Worm (Caenorhabditis elegans) whole organism, L2 larva: Measurements from ENCODE around the gene C46A5.4.

Source experiments
- C34F6.9 ChIP-seq: fragments of 150-350 bp; optimal IDR thresholded peaks from 2 replicates; lab custom pipeline; 2014; ENCODE audit warnings: missing biosample characterization, missing genetic modification characterization
- F13H6.1 ChIP-seq: sonication (generic microtip); optimal IDR thresholded peaks from 2 replicates; lab custom pipeline; 2016; ENCODE audit warnings: missing genetic modification characterization, missing compliant biosample characterization
- R02D3.7 ChIP-seq: fragments of 150-350 bp; optimal IDR thresholded peaks from 2 replicates; lab custom pipeline; 2014; ENCODE audit warnings: missing biosample characterization, missing genetic modification characterization
- Y55F3AM.14 ChIP-seq: fragments of 200-800 bp; sonication (Bioruptor generic); optimal IDR thresholded peaks from 2 replicates; lab custom pipeline; 2018; ENCODE audit warnings: mild to moderate bottlenecking, missing genetic modification characterization, missing compliant biosample characterization
- alr-1 ChIP-seq: fragments of 150-350 bp; optimal IDR thresholded peaks from 2 replicates; lab custom pipeline; 2014; ENCODE audit warnings: missing biosample characterization, missing genetic modification characterization
- aly-2 ChIP-seq: fragments of 150-350 bp; optimal IDR thresholded peaks from 2 replicates; lab custom pipeline; 2014; ENCODE audit warnings: missing biosample characterization, missing genetic modification characterization
- ama-1 ChIP-seq: fragments of 150-350 bp; optimal IDR thresholded peaks from 2 replicates; lab custom pipeline; 2018; ENCODE audit warnings: inconsistent platforms
- blmp-1 ChIP-seq: sonication (generic microtip); optimal IDR thresholded peaks from 2 replicates; lab custom pipeline; 2017; ENCODE audit warnings: missing genetic modification characterization, mild to moderate bottlenecking, missing compliant biosample characterization, antibody characterized with exemption, moderate library complexity; ENCODE audit not compliant: insufficient read depth
- ceh-16 ChIP-seq: fragments of 150-350 bp; optimal IDR thresholded peaks from 2 replicates; lab custom pipeline; 2014; ENCODE audit warnings: missing biosample characterization, missing genetic modification characterization
- crh-2 ChIP-seq: sonication (generic microtip); optimal IDR thresholded peaks from 2 replicates; lab custom pipeline; 2017; ENCODE audit warnings: missing biosample characterization, missing genetic modification characterization
- dmd-4 ChIP-seq: sonication (generic microtip); optimal IDR thresholded peaks from 2 replicates; lab custom pipeline; 2017; ENCODE audit warnings: missing biosample characterization, missing genetic modification characterization
- egl-27 ChIP-seq: sonication (generic microtip); optimal IDR thresholded peaks from 3 replicates; lab custom pipeline; 2017; ENCODE audit warnings: missing biosample characterization, missing genetic modification reagents, missing genetic modification characterization
- elt-1 ChIP-seq: fragments of 150-350 bp; optimal IDR thresholded peaks from 2 replicates; lab custom pipeline; 2014; ENCODE audit warnings: missing biosample characterization, missing genetic modification characterization
- elt-3 ChIP-seq: sonication (generic microtip); optimal IDR thresholded peaks from 2 replicates; lab custom pipeline; 2017; ENCODE audit warnings: missing biosample characterization, missing genetic modification characterization
- fos-1 ChIP-seq: fragments of 150-350 bp; optimal IDR thresholded peaks from 2 replicates; lab custom pipeline; 2014; ENCODE audit warnings: missing biosample characterization, missing genetic modification characterization
- gmeb-1 ChIP-seq: fragments of 150-350 bp; optimal IDR thresholded peaks from 2 replicates; lab custom pipeline; 2014; ENCODE audit warnings: missing biosample characterization, missing genetic modification characterization
- lin-39 ChIP-seq: fragments of 150-350 bp; optimal IDR thresholded peaks from 2 replicates; lab custom pipeline; 2014; ENCODE audit warnings: missing biosample characterization, missing genetic modification reagents, missing genetic modification characterization
- lsy-2 ChIP-seq, 2 experiments: fragments of 150-350 bp in 1 of 2; sonication (generic microtip) in 1 of 2; optimal IDR thresholded peaks; 2 replicates each; lab custom pipeline; 2014 to 2017; ENCODE audit warnings: missing biosample characterization in 2 of 2, missing genetic modification characterization in 2 of 2
- mab-5 ChIP-seq: fragments of 150-350 bp; optimal IDR thresholded peaks from 2 replicates; lab custom pipeline; 2014; ENCODE audit warnings: missing biosample characterization, missing genetic modification characterization
- mbf-1 ChIP-seq: sonication (generic microtip); optimal IDR thresholded peaks from 2 replicates; lab custom pipeline; 2017; ENCODE audit warnings: missing biosample characterization, missing genetic modification characterization
- mdl-1 ChIP-seq, 2 experiments: fragments of 150-350 bp in 1 of 2; sonication (generic microtip) in 1 of 2; optimal IDR thresholded peaks; 2 replicates each; lab custom pipeline; 2017; ENCODE audit warnings: missing biosample characterization in 2 of 2, missing genetic modification characterization in 2 of 2
- nhr-10 ChIP-seq: sonication (generic microtip); optimal IDR thresholded peaks from 2 replicates; lab custom pipeline; 2017; ENCODE audit warnings: missing biosample characterization, missing genetic modification characterization
- nhr-12 ChIP-seq: fragments of 150-350 bp; optimal IDR thresholded peaks from 2 replicates; lab custom pipeline; 2014; ENCODE audit warnings: missing biosample characterization, missing genetic modification characterization
- nhr-129 ChIP-seq: fragments of 150-350 bp; optimal IDR thresholded peaks from 2 replicates; lab custom pipeline; 2014; ENCODE audit warnings: missing biosample characterization, missing genetic modification characterization
- nhr-21 ChIP-seq: fragments of 150-350 bp; optimal IDR thresholded peaks from 2 replicates; lab custom pipeline; 2014; ENCODE audit warnings: missing biosample characterization, missing genetic modification characterization
- nhr-23 ChIP-seq: fragments of 150-350 bp; optimal IDR thresholded peaks from 2 replicates; lab custom pipeline; 2014; ENCODE audit warnings: missing biosample characterization, missing genetic modification reagents, missing genetic modification characterization
- nhr-237 ChIP-seq: fragments of 150-350 bp; optimal IDR thresholded peaks from 2 replicates; lab custom pipeline; 2014; ENCODE audit warnings: missing biosample characterization, missing genetic modification characterization
- nhr-25 ChIP-seq: fragments of 150-350 bp; sonication (generic microtip); optimal IDR thresholded peaks from 3 replicates; lab custom pipeline; 2014; ENCODE audit warnings: missing biosample characterization, missing genetic modification characterization
- nhr-6 ChIP-seq: fragments of 150-350 bp; optimal IDR thresholded peaks from 2 replicates; lab custom pipeline; 2014; ENCODE audit warnings: missing biosample characterization, missing genetic modification characterization
- nhr-77 ChIP-seq: fragments of 150-350 bp; optimal IDR thresholded peaks from 2 replicates; lab custom pipeline; 2014; ENCODE audit warnings: missing biosample characterization, missing genetic modification characterization
- peb-1 ChIP-seq: fragments of 150-350 bp; optimal IDR thresholded peaks from 2 replicates; lab custom pipeline; 2014; ENCODE audit warnings: missing biosample characterization, missing genetic modification characterization
- sem-4 ChIP-seq: fragments of 150-350 bp; optimal IDR thresholded peaks from 2 replicates; lab custom pipeline; 2014; ENCODE audit warnings: missing biosample characterization, missing genetic modification reagents, missing genetic modification characterization
- skn-1 ChIP-seq: sonication (generic microtip); optimal IDR thresholded peaks from 2 replicates; lab custom pipeline; 2017; ENCODE audit warnings: missing biosample characterization, missing genetic modification characterization
- sma-3 ChIP-seq: sonication (generic microtip); optimal IDR thresholded peaks from 2 replicates; lab custom pipeline; 2016; ENCODE audit warnings: missing genetic modification reagents, missing genetic modification characterization, missing compliant biosample characterization
- sma-9 ChIP-seq, 2 experiments: fragments of 150-350 bp in 1 of 2; sonication (generic microtip) in 1 of 2; optimal IDR thresholded peaks; 2 replicates each; lab custom pipeline; 2014 to 2016; ENCODE audit warnings: missing genetic modification characterization in 2 of 2, mild to moderate bottlenecking in 1 of 2, missing biosample characterization in 1 of 2, missing compliant biosample characterization in 1 of 2, missing genetic modification reagents in 1 of 2, moderate library complexity in 1 of 2
- snpc-4 ChIP-seq: fragments of 150-350 bp; optimal IDR thresholded peaks from 2 replicates; lab custom pipeline; 2014; ENCODE audit warnings: missing biosample characterization, missing genetic modification characterization
- unc-39 ChIP-seq: fragments of 150-350 bp; optimal IDR thresholded peaks from 2 replicates; lab custom pipeline; 2014; ENCODE audit warnings: missing biosample characterization, missing genetic modification characterization
- unc-55 ChIP-seq: fragments of 150-350 bp; sonication (generic microtip); optimal IDR thresholded peaks from 3 replicates; lab custom pipeline; 2014; ENCODE audit warnings: missing biosample characterization, missing genetic modification reagents, missing genetic modification characterization
- zag-1 ChIP-seq: fragments of 150-350 bp; optimal IDR thresholded peaks from 2 replicates; lab custom pipeline; 2014; ENCODE audit warnings: missing biosample characterization, missing genetic modification characterization
- ztf-1 ChIP-seq: fragments of 200-800 bp; sonication (Bioruptor generic); conservative IDR thresholded peaks from 2 replicates; pipeline ENCODE4 v1.3.6; 2022; ENCODE audit warnings: missing genetic modification characterization, missing compliant biosample characterization
- ztf-4 ChIP-seq: fragments of 150-350 bp; optimal IDR thresholded peaks from 2 replicates; lab custom pipeline; 2014; ENCODE audit warnings: missing biosample characterization, missing genetic modification characterization

The C46A5.4 gene

ce11 chrIV:7760117-7760516, 3.0 kb upstream of the C46A5.4 start, which contains the start of gene del-7:
Gene del-7 (plus strand): TSS chrIV:7760417.
- TF ChIP-seq ama-1 (lab: Kevin White, UChicago) (no peak), nhr-12 (tag; lab: Kevin White, UChicago) (no peak), unc-55 (GFP tag; lab: Kevin White, UChicago) (no peak), snpc-4 (no peak), R02D3.7 (tag; lab: Kevin White, UChicago) (no peak), egl-27 (tag; lab: Kevin White, UChicago) (no peak), elt-3 (tag; lab: Kevin White, UChicago) (no peak), nhr-237 (tag; lab: Kevin White, UChicago) (no peak), alr-1 (tag; lab: Kevin White, UChicago) (no peak), zag-1 (tag; lab: Kevin White, UChicago) (no peak), nhr-25 (tag; lab: Kevin White, UChicago) (no peak), sem-4 (no peak), nhr-129 (no peak), aly-2 (no peak), skn-1 (no peak), ceh-16 (tag; lab: Kevin White, UChicago) (no peak), dmd-4 (tag; lab: Kevin White, UChicago) (no peak), fos-1 (no peak)

- TF ChIP-seq unc-39 (tag; lab: Kevin White, UChicago) (no peak), sma-3 (GFP tag; lab: Kevin White, UChicago) (no peak), nhr-77 (tag; lab: Kevin White, UChicago) (no peak), ama-1 (lab: Kevin White, UChicago) (no peak), mdl-1 (tag; optimal IDR thresholded peaks at IDR 0.05; lab: Kevin White, UChicago) (no peak), nhr-25 (tag; lab: Kevin White, UChicago) (no peak), ztf-1 (no peak), nhr-237 (tag; lab: Kevin White, UChicago) (no peak), lsy-2 (tag; optimal IDR thresholded peaks at IDR 0.05; lab: Kevin White, UChicago) (no peak), nhr-129 (no peak), gmeb-1 (no peak), nhr-6 (tag; lab: Kevin White, UChicago) (no peak), nhr-12 (tag; lab: Kevin White, UChicago) (no peak), egl-27 (tag; lab: Kevin White, UChicago) (no peak), aly-2 (no peak), F13H6.1 (tag; lab: Kevin White, UChicago) (no peak), C34F6.9 (tag; lab: Kevin White, UChicago) (no peak)
Measured at ce11 chrIV:7759527-7759926, 2.4 kb upstream of the C46A5.4 start, which contains the start of gene dsb-3. Gene dsb-3 (minus strand): TSS chrIV:7759627.

- TF ChIP-seq nhr-21 (tag; lab: Kevin White, UChicago) (no peak), lin-39 (no peak), dmd-4 (tag; lab: Kevin White, UChicago) (no peak), crh-2 (tag; lab: Kevin White, UChicago) (no peak), nhr-10 (tag; lab: Kevin White, UChicago) (no peak), gmeb-1 (no peak)
Measured at ce11 chrIV:7754114-7754513, 3.0 kb downstream of the C46A5.4 start.

- TF ChIP-seq skn-1 (no peak), mdl-1 (tag; optimal IDR thresholded peaks at IDR 0.05; lab: Kevin White, UChicago) (no peak), nhr-6 (tag; lab: Kevin White, UChicago) (no peak), elt-1 (tag; lab: Kevin White, UChicago) (no peak), F13H6.1 (tag; lab: Kevin White, UChicago) (no peak), Y55F3AM.14 (GFP tag; lab: Kevin White, UChicago) (no peak), nhr-21 (tag; lab: Kevin White, UChicago) (no peak)
- TF ChIP-seq, all 48 proteins: peak for 0
Measured at ce11 chrIV:7753108-7753507, 4.0 kb downstream of the C46A5.4 start, which contains the start of gene col-14. Gene col-14 (plus strand): TSS chrIV:7753408.

- TF ChIP-seq nhr-129 (no peak), ceh-16 (tag; lab: Kevin White, UChicago) (no peak), nhr-23 (no peak), nhr-12 (tag; lab: Kevin White, UChicago) (no peak), mab-5 (tag; lab: Kevin White, UChicago) (no peak), nhr-77 (tag; lab: Kevin White, UChicago) (no peak), Y55F3AM.14 (GFP tag; lab: Kevin White, UChicago) (no peak), dmd-4 (tag; lab: Kevin White, UChicago) (no peak), nhr-6 (tag; lab: Kevin White, UChicago) (no peak), mbf-1 (tag; lab: Kevin White, UChicago) (no peak), sma-9 (GFP tag; optimal IDR thresholded peaks at IDR 0.05; lab: Kevin White, UChicago) (peak; percentile 38), sma-9 (tag; optimal IDR thresholded peaks at IDR 0.05; lab: Kevin White, UChicago) (no peak), fos-1 (peak; percentile 83), ztf-4 (tag; lab: Kevin White, UChicago) (no peak), peb-1 (no peak), crh-2 (tag; lab: Kevin White, UChicago) (peak; percentile 54), alr-1 (tag; lab: Kevin White, UChicago) (no peak), unc-39 (tag; lab: Kevin White, UChicago) (no peak), blmp-1 (no peak)
Measured at ce11 chrIV:7747838-7748237, 9.3 kb downstream of the C46A5.4 start, which contains the start of gene klo-1. Gene klo-1 (minus strand): TSS chrIV:7748225.
